Fruit fly (Drosophila melanogaster) whole organism, embryonic: ENCODE results near the gene Nepl9.
A peak's percentile ranks its signal among the peaks of the same experiment; 100 is the strongest.

Experiments used
- Blimp-1 ChIP-seq: fragments of 200-800 bp; sonication (Bioruptor generic); optimal IDR thresholded peaks from 3 replicates; lab custom pipeline; 2018; ENCODE audit warnings: missing biosample characterization, missing genetic modification characterization, mild to moderate bottlenecking, moderate library complexity, missing genetic modification reagents
- CG1024 ChIP-seq: fragments of 200-800 bp; sonication (Bioruptor generic); IDR thresholded peaks from 2 replicates; pipeline ENCODE4 v1.3.6; 2022; ENCODE audit warnings: missing biosample characterization, missing genetic modification characterization
- CG10462 ChIP-seq: fragments of 200-800 bp; sonication (Bioruptor generic); optimal IDR thresholded peaks from 2 replicates; lab custom pipeline; 2016; ENCODE audit warnings: missing biosample characterization, missing genetic modification characterization
- CG12219 ChIP-seq: fragments of 200-800 bp; sonication (Bioruptor generic); optimal IDR thresholded peaks from 3 replicates; lab custom pipeline; 2018; ENCODE audit warnings: missing biosample characterization, mild to moderate bottlenecking, missing genetic modification characterization
- CG1233 ChIP-seq: fragments of 200-800 bp; sonication (Bioruptor generic); optimal IDR thresholded peaks from 4 replicates; lab custom pipeline; 2018; ENCODE audit warnings: missing biosample characterization, mild to moderate bottlenecking, missing genetic modification characterization
- CG12659 ChIP-seq: fragments of 200-800 bp; sonication (Bioruptor generic); optimal IDR thresholded peaks from 3 replicates; lab custom pipeline; 2017; ENCODE audit warnings: mild to moderate bottlenecking, missing biosample characterization, missing genetic modification reagents, missing genetic modification characterization
- CG12744 ChIP-seq: fragments of 200-800 bp; sonication (Bioruptor generic); optimal IDR thresholded peaks from 2 replicates; lab custom pipeline; 2016; ENCODE audit warnings: missing biosample characterization, missing genetic modification characterization
- CG14965 ChIP-seq: fragments of 200-800 bp; sonication (Bioruptor generic); optimal IDR thresholded peaks from 2 replicates; lab custom pipeline; 2016; ENCODE audit warnings: missing biosample characterization, missing genetic modification characterization, borderline replicate concordance
- CG15269 ChIP-seq: fragments of 200-800 bp; sonication (Bioruptor generic); optimal IDR thresholded peaks from 2 replicates; lab custom pipeline; 2018; ENCODE audit warnings: missing biosample characterization, mild to moderate bottlenecking, missing genetic modification characterization, moderate library complexity
- CG1602 ChIP-seq: fragments of 200-800 bp; sonication (Bioruptor generic); optimal IDR thresholded peaks from 3 replicates; lab custom pipeline; 2016; ENCODE audit warnings: missing biosample characterization, missing genetic modification characterization
- CG16813 ChIP-seq: fragments of 200-800 bp; sonication (Bioruptor generic); IDR thresholded peaks from 3 replicates; pipeline ENCODE4 v1.3.6; 2022; ENCODE audit warnings: missing biosample characterization, missing genetic modification characterization; ENCODE audit not compliant: partially characterized antibody
- CG17359 ChIP-seq: fragments of 200-800 bp; sonication (Bioruptor generic); optimal IDR thresholded peaks from 3 replicates; lab custom pipeline; 2018; ENCODE audit warnings: missing biosample characterization, mild to moderate bottlenecking, missing genetic modification characterization, moderate library complexity
- CG1792 ChIP-seq: fragments of 200-800 bp; sonication (Bioruptor generic); optimal IDR thresholded peaks from 2 replicates; lab custom pipeline; 2016; ENCODE audit warnings: missing biosample characterization, missing genetic modification characterization
- CG18011 ChIP-seq: fragments of 200-800 bp; sonication (Bioruptor generic); optimal IDR thresholded peaks from 2 replicates; lab custom pipeline; 2017; ENCODE audit warnings: missing biosample characterization, missing genetic modification characterization, mild to moderate bottlenecking, moderate library complexity, missing genotype
- CG31365 ChIP-seq: fragments of 200-800 bp; sonication (Bioruptor generic); optimal IDR thresholded peaks from 2 replicates; lab custom pipeline; 2018; ENCODE audit warnings: missing biosample characterization, mild to moderate bottlenecking, missing genetic modification characterization
- CG4360 ChIP-seq: fragments of 200-800 bp; sonication (Bioruptor generic); IDR thresholded peaks from 2 replicates; pipeline ENCODE4 v1.3.6; 2022; ENCODE audit warnings: missing biosample characterization, missing genetic modification characterization
- CG6765 ChIP-seq: fragments of 200-800 bp; sonication (Bioruptor generic); optimal IDR thresholded peaks from 3 replicates; lab custom pipeline; 2017; ENCODE audit warnings: missing biosample characterization, mild to moderate bottlenecking, missing genetic modification characterization
- CG9215 ChIP-seq: fragments of 200-800 bp; sonication (Bioruptor generic); IDR thresholded peaks from 2 replicates; pipeline ENCODE4 v1.3.6; 2022; ENCODE audit warnings: missing biosample characterization, missing genetic modification characterization
- D19A ChIP-seq: fragments of 200-800 bp; optimal IDR thresholded peaks from 3 replicates; lab custom pipeline; 2019; ENCODE audit warnings: missing biosample characterization, mild to moderate bottlenecking, missing genetic modification characterization, moderate library complexity
- Dll ChIP-seq: fragments of 200-800 bp; sonication (Bioruptor generic); IDR thresholded peaks from 4 replicates; pipeline ENCODE4 v1.3.6; 2022; ENCODE audit warnings: missing biosample characterization, missing genetic modification characterization; ENCODE audit not compliant: partially characterized antibody
- HLHmδ ChIP-seq: fragments of 200-800 bp; sonication (Bioruptor generic); optimal IDR thresholded peaks from 2 replicates; lab custom pipeline; 2018; ENCODE audit warnings: missing biosample characterization, mild to moderate bottlenecking, missing genetic modification characterization, moderate library complexity
- Hr3 ChIP-seq: fragments of 200-800 bp; sonication (Bioruptor generic); optimal IDR thresholded peaks from 3 replicates; lab custom pipeline; 2016; ENCODE audit warnings: missing biosample characterization, missing genetic modification characterization
- Hr39 ChIP-seq: fragments of >200 bp; optimal IDR thresholded peaks from 2 replicates; lab custom pipeline; 2017
- Jarid2 ChIP-seq: fragments of 200-800 bp; sonication (Bioruptor generic); optimal IDR thresholded peaks from 3 replicates; lab custom pipeline; 2017; ENCODE audit warnings: mild to moderate bottlenecking, missing biosample characterization, missing genetic modification reagents, missing genetic modification characterization
- Meics ChIP-seq: fragments of 200-800 bp; sonication (Bioruptor generic); optimal IDR thresholded peaks from 2 replicates; lab custom pipeline; 2017; ENCODE audit warnings: missing biosample characterization, mild to moderate bottlenecking, missing genetic modification characterization
- NfI ChIP-seq: fragments of 200-800 bp; sonication (Bioruptor generic); optimal IDR thresholded peaks from 3 replicates; lab custom pipeline; 2018; ENCODE audit warnings: missing biosample characterization, mild to moderate bottlenecking, missing genetic modification characterization, moderate library complexity
- Oaz ChIP-seq: fragments of 200-800 bp; sonication (Bioruptor generic); IDR thresholded peaks from 2 replicates; pipeline ENCODE4 v1.3.6; 2022; ENCODE audit warnings: missing biosample characterization, missing genetic modification characterization
- Optix ChIP-seq: fragments of 200-800 bp; sonication (Bioruptor generic); IDR thresholded peaks from 3 replicates; pipeline ENCODE4 v1.3.6; 2022; ENCODE audit warnings: missing biosample characterization, missing genetic modification characterization
- Ptx1 ChIP-seq: fragments of 200-800 bp; sonication (Bioruptor generic); IDR thresholded peaks from 2 replicates; pipeline ENCODE4 v1.3.6; 2022; ENCODE audit warnings: missing biosample characterization, missing genetic modification characterization
- Ravus ChIP-seq: fragments of 200-800 bp; sonication (Bioruptor generic); IDR thresholded peaks from 2 replicates; pipeline ENCODE4 v1.3.6; 2022; ENCODE audit warnings: missing biosample characterization, missing genetic modification characterization
- Sry-δ ChIP-seq: fragments of 200-800 bp; sonication (Bioruptor generic); optimal IDR thresholded peaks from 2 replicates; lab custom pipeline; 2016; ENCODE audit warnings: missing biosample characterization, missing genetic modification characterization
- amos ChIP-seq: fragments of 200-800 bp; sonication (Bioruptor generic); IDR thresholded peaks from 2 replicates; pipeline ENCODE4 v1.3.6; 2022; ENCODE audit warnings: missing biosample characterization, missing genetic modification characterization; ENCODE audit not compliant: partially characterized antibody
- bsh ChIP-seq, 2 experiments: fragments of 200-800 bp; sonication (Bioruptor generic); optimal IDR thresholded peaks; 2 replicates each; lab custom pipeline; 2017 to 2018; ENCODE audit warnings: mild to moderate bottlenecking in 2 of 2, missing biosample characterization in 2 of 2, missing genetic modification characterization in 2 of 2, moderate library complexity in 1 of 2
- chn ChIP-seq: fragments of 200-800 bp; sonication (Bioruptor generic); optimal IDR thresholded peaks from 2 replicates; lab custom pipeline; 2016; ENCODE audit warnings: missing biosample characterization, missing genetic modification characterization
- crp ChIP-seq, 2 experiments: fragments of 200-800 bp; sonication (Bioruptor generic); optimal IDR thresholded peaks; 2 replicates in 1 of 2; 3 replicates in 1 of 2; lab custom pipeline; 2017; ENCODE audit warnings: missing biosample characterization in 2 of 2, missing genetic modification characterization in 2 of 2, mild to moderate bottlenecking in 1 of 2, moderate library complexity in 1 of 2
- cwo ChIP-seq: fragments of 200-800 bp; sonication (Bioruptor generic); optimal IDR thresholded peaks from 3 replicates; lab custom pipeline; 2017; ENCODE audit warnings: missing biosample characterization, missing genetic modification characterization, mild to moderate bottlenecking, moderate library complexity, missing genetic modification reagents
- eyg ChIP-seq: fragments of 200-800 bp; sonication (Bioruptor generic); optimal IDR thresholded peaks from 3 replicates; lab custom pipeline; 2016; ENCODE audit warnings: missing biosample characterization, missing genetic modification characterization
- hkb ChIP-seq, 2 experiments: fragments of 200-800 bp in 1 of 2; fragments of >200 bp in 1 of 2; sonication (Bioruptor generic) in 1 of 2; IDR thresholded peaks in 1 of 2; optimal IDR thresholded peaks in 1 of 2; 2 replicates each; pipeline versions ENCODE4 v1.3.6 to Lab custom; 2017 to 2022; ENCODE audit warnings: missing biosample characterization in 1 of 2, missing genetic modification characterization in 1 of 2
- hth ChIP-seq: fragments of >200 bp; optimal IDR thresholded peaks from 2 replicates; lab custom pipeline; 2017; ENCODE audit warnings: inconsistent platforms
- jumu ChIP-seq: fragments of 200-800 bp; sonication (Bioruptor generic); optimal IDR thresholded peaks from 3 replicates; lab custom pipeline; 2016; ENCODE audit warnings: missing biosample characterization, missing genetic modification characterization
- kah ChIP-seq: fragments of 200-800 bp; sonication (Bioruptor generic); optimal IDR thresholded peaks from 2 replicates; lab custom pipeline; 2018; ENCODE audit warnings: missing biosample characterization, mild to moderate bottlenecking, missing genetic modification characterization
- ken ChIP-seq: fragments of 200-800 bp; sonication (Bioruptor generic); IDR thresholded peaks from 3 replicates; pipeline ENCODE4 v1.3.6; 2022; ENCODE audit warnings: missing biosample characterization, missing genetic modification characterization
- pan ChIP-seq, 4 experiments: fragments of >200 bp in 3 of 4; fragments of 200-800 bp in 1 of 4; sonication (Bioruptor generic) in 1 of 4; optimal IDR thresholded peaks in 3 of 4; IDR thresholded peaks in 1 of 4; 2 replicates each; pipeline versions ENCODE4 v1.3.6 to Lab custom; 2017 to 2022; ENCODE audit warnings: missing biosample characterization in 2 of 4, missing genetic modification characterization in 2 of 4, mixed read lengths in 1 of 4
- prd ChIP-seq, 3 experiments: fragments of >200 bp in 2 of 3; fragments of 200-800 bp in 1 of 3; sonication (Bioruptor generic) in 1 of 3; optimal IDR thresholded peaks in 2 of 3; IDR thresholded peaks in 1 of 3; 2 replicates in 2 of 3; 3 replicates in 1 of 3; pipeline versions ENCODE4 v1.3.6 to Lab custom; 2017 to 2022; ENCODE audit warnings: missing biosample characterization in 1 of 3, missing genetic modification characterization in 1 of 3
- repo ChIP-seq: fragments of 200-800 bp; sonication (Bioruptor generic); optimal IDR thresholded peaks from 2 replicates; lab custom pipeline; 2016; ENCODE audit warnings: missing biosample characterization, missing genetic modification characterization
- zen ChIP-seq: fragments of 200-800 bp; sonication (Bioruptor generic); optimal IDR thresholded peaks from 3 replicates; lab custom pipeline; 2018; ENCODE audit warnings: missing biosample characterization, mild to moderate bottlenecking, missing genetic modification characterization, moderate library complexity

The Nepl9 gene

dm6 chr2L:16816750-16817087 lies 20.3 kb downstream of the Nepl9 start (continued):
- no peak for TF ChIP-seq CG14965
- TF ChIP-seq Blimp-1: peak; percentile 95
- TF ChIP-seq Dll (GFP tag; lab: Robert Waterston, UW): no peak
- no peak for TF ChIP-seq CG9215 (GFP tag; lab: Robert Waterston, UW)
- TF ChIP-seq Jarid2 (GFP tag; lab: Kevin White, UChicago): peak; percentile 84
- no peak for TF ChIP-seq CG4360

dm6 chr2L:16815989-16816749 lies 20.9 kb downstream of the Nepl9 start, which contains the start of gene mdy:
Gene mdy (plus strand): TSS chr2L:16816660.
- TF ChIP-seq CG12219 (GFP tag; lab: Kevin White, UChicago): no peak
- TF ChIP-seq amos (GFP tag; lab: Robert Waterston, UW): no peak
- peak; percentile 37 for TF ChIP-seq D19A (tag; lab: Kevin White, UChicago)
- peak; percentile 45 for TF ChIP-seq CG10462 (GFP tag; lab: Kevin White, UChicago)
- TF ChIP-seq CG17359 (tag; lab: Kevin White, UChicago): peak; percentile 42
- peak; percentile 52; the same call in 2 of the 3 replicates for TF ChIP-seq CG16813
- no peak for TF ChIP-seq pan (optimal IDR thresholded peaks at IDR 0.05; lab: Kevin White, UChicago)
- TF ChIP-seq pan (GFP tag; optimal IDR thresholded peaks at IDR 0.05 in 1 of 2, IDR thresholded peaks at IDR 0.05 in 1 of 2): peak in 1 of 2 experiments; percentile 50
- peak in 1 of 2 experiments; percentile 51 for TF ChIP-seq bsh (GFP tag; optimal IDR thresholded peaks at IDR 0.05; lab: Kevin White, UChicago)
- TF ChIP-seq CG6765 (GFP tag; lab: Kevin White, UChicago): peak; percentile 30
- TF ChIP-seq Ptx1 (GFP tag; lab: Robert Waterston, UW): peak; percentile 46
- peak; percentile 26; the same call in 1 of the 3 replicates for TF ChIP-seq Optix
- no peak for TF ChIP-seq eyg (GFP tag; lab: Kevin White, UChicago)
- no peak for TF ChIP-seq Ravus (GFP tag; lab: Robert Waterston, UW)
- TF ChIP-seq crp (GFP tag; optimal IDR thresholded peaks at IDR 0.05; lab: Kevin White, UChicago): no peak
- TF ChIP-seq CG1233 (GFP tag; lab: Kevin White, UChicago): peak; percentile 2
- TF ChIP-seq CG12659: peak; percentile 55
- no peak for TF ChIP-seq Hr39 (lab: Kevin White, UChicago)
- no peak for TF ChIP-seq HLHmδ (GFP tag; lab: Kevin White, UChicago)
- TF ChIP-seq repo (GFP tag; lab: Kevin White, UChicago): peak; percentile 22
- peak; percentile 63 for TF ChIP-seq Sry-δ (GFP tag; lab: Kevin White, UChicago)
- peak; percentile 44 for TF ChIP-seq CG1602 (GFP tag; lab: Kevin White, UChicago)
- peak; percentile 60; the same call in 1 of the 3 replicates for TF ChIP-seq ken (GFP tag; lab: Robert Waterston, UW)
- TF ChIP-seq hkb (optimal IDR thresholded peaks at IDR 0.05; lab: Kevin White, UChicago): no peak
- TF ChIP-seq hkb (GFP tag; IDR thresholded peaks at IDR 0.05; lab: Robert Waterston, UW): peak; percentile 57; the same call in 1 of the 2 replicates
- TF ChIP-seq CG1024 (GFP tag; lab: Robert Waterston, UW): peak; percentile 27; the same call in 1 of the 2 replicates
- TF ChIP-seq CG18011 (GFP tag; lab: Kevin White, UChicago): peak; percentile 52
- no peak for TF ChIP-seq prd (optimal IDR thresholded peaks at IDR 0.05; lab: Kevin White, UChicago)
- peak; percentile 69 for TF ChIP-seq prd (GFP tag; IDR thresholded peaks at IDR 0.05; lab: Robert Waterston, UW)
- peak; percentile 45 for TF ChIP-seq CG15269 (tag; lab: Kevin White, UChicago)
- TF ChIP-seq Meics (GFP tag; lab: Kevin White, UChicago): peak; percentile 26
- TF ChIP-seq kah (GFP tag; lab: Kevin White, UChicago): no peak
- peak; percentile 13 for TF ChIP-seq CG12744 (GFP tag; lab: Kevin White, UChicago)
- TF ChIP-seq jumu: peak; percentile 8
- TF ChIP-seq hth (lab: Kevin White, UChicago): no peak
- TF ChIP-seq NfI: peak; percentile 33
- peak; percentile 35 for TF ChIP-seq cwo (GFP tag; lab: Kevin White, UChicago)
- TF ChIP-seq Hr3 (GFP tag; lab: Kevin White, UChicago): peak; percentile 42
- peak; percentile 58 for TF ChIP-seq zen (tag; lab: Kevin White, UChicago)
- peak; percentile 26 for TF ChIP-seq chn (GFP tag; lab: Kevin White, UChicago)
- no peak for TF ChIP-seq CG31365 (tag; lab: Kevin White, UChicago)
- TF ChIP-seq CG1792 (GFP tag; lab: Kevin White, UChicago): peak; percentile 17
- 0 out of 2 replicates have a peak, but pooled peaks have one; percentile 12 for TF ChIP-seq Oaz (GFP tag; lab: Robert Waterston, UW)
